Worm (Caenorhabditis elegans): Measurements from ENCODE around the gene ZK742.6.

DNA sequence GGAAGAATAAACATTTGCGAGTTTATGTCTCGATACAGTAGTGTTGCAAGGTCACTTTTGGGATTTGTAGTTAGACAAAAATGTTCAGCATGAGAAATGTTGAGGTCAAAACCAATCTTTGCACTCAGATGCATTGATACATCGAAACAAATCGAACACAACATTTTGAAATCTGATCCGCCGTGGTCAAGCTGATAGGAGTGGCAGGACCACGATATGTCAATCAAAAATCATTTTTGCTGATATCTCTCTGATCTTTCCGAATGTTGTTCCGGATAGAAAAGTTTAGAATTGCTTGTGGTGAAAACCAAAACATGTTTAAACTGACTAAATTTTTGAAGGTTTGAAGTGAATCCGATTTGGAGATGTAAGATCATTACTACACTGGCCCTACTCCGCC is 11.1 kb upstream of the ZK742.6 start:
- TF ChIP-seq elt-3 (tag; optimal IDR thresholded peaks at IDR 0.05) (no peak), mdl-1 (tag; optimal IDR thresholded peaks at IDR 0.05) (no peak), ceh-9 (tag; optimal IDR thresholded peaks at IDR 0.05) (no peak), lin-39 (tag; optimal IDR thresholded peaks at IDR 0.05) (no peak), fkh-10 (GFP tag; optimal IDR thresholded peaks at IDR 0.05) (no peak), ceh-82 (tag; optimal IDR thresholded peaks at IDR 0.05) (no peak), ama-1 (optimal IDR thresholded peaks at IDR 0.05) (no peak), fkh-2 (tag; optimal IDR thresholded peaks at IDR 0.05) (no peak), R02D3.7 (tag; optimal IDR thresholded peaks at IDR 0.05) (no peak), daf-12 (tag; optimal IDR thresholded peaks at IDR 0.05) (no peak), nhr-237 (tag; optimal IDR thresholded peaks at IDR 0.05) (no peak), aly-2 (tag; optimal IDR thresholded peaks at IDR 0.05) (no peak), sea-2 (GFP tag; optimal IDR thresholded peaks at IDR 0.05) (no peak)
